Worm (Caenorhabditis elegans) whole organism, mixed stage, embryonic: ENCODE results near the gene F11C1.1.

ENCODE experiments used
- bed-3 ChIP-seq: fragments of 200-800 bp; sonication (Bioruptor generic); optimal IDR thresholded peaks from 3 replicates; lab custom pipeline; 2018; ENCODE audit warnings: mild to moderate bottlenecking, missing genetic modification characterization, moderate library complexity, missing compliant biosample characterization
- ceh-39 ChIP-seq: fragments of 150-350 bp; optimal IDR thresholded peaks from 2 replicates; lab custom pipeline; 2014; ENCODE audit warnings: missing biosample characterization, missing genetic modification characterization
- ceh-43 ChIP-seq: fragments of 200-800 bp; sonication (Bioruptor generic); optimal IDR thresholded peaks from 2 replicates; lab custom pipeline; 2018; ENCODE audit warnings: mild to moderate bottlenecking, missing genetic modification characterization, moderate library complexity, missing compliant biosample characterization
- ceh-83 ChIP-seq: fragments of 200-800 bp; sonication (Bioruptor generic); optimal IDR thresholded peaks from 2 replicates; lab custom pipeline; 2018; ENCODE audit warnings: mild to moderate bottlenecking, missing genetic modification characterization, missing compliant biosample characterization
- ces-1 ChIP-seq: fragments of 150-350 bp; optimal IDR thresholded peaks from 2 replicates; lab custom pipeline; 2014; ENCODE audit warnings: missing biosample characterization, missing genetic modification reagents, missing genetic modification characterization
- cnd-1 ChIP-seq: fragments of 200-800 bp; sonication (Bioruptor generic); optimal IDR thresholded peaks from 2 replicates; lab custom pipeline; 2018; ENCODE audit warnings: mild to moderate bottlenecking, missing genetic modification characterization, missing compliant biosample characterization
- drap-1 ChIP-seq: fragments of 200-800 bp; sonication (Bioruptor generic); optimal IDR thresholded peaks from 3 replicates; lab custom pipeline; 2018; ENCODE audit warnings: mild to moderate bottlenecking, missing genetic modification characterization, missing compliant biosample characterization
- elt-3 ChIP-seq: fragments of 150-350 bp; optimal IDR thresholded peaks from 2 replicates; lab custom pipeline; 2014; ENCODE audit warnings: missing biosample characterization, missing genetic modification characterization
- flh-1 ChIP-seq: fragments of 200-800 bp; sonication (Bioruptor generic); optimal IDR thresholded peaks from 2 replicates; lab custom pipeline; 2018; ENCODE audit warnings: mild to moderate bottlenecking, missing genetic modification characterization, moderate library complexity, missing compliant biosample characterization
- ham-2 ChIP-seq: fragments of 200-800 bp; sonication (Bioruptor generic); optimal IDR thresholded peaks from 2 replicates; lab custom pipeline; 2018; ENCODE audit warnings: mild to moderate bottlenecking, missing genetic modification characterization, missing compliant biosample characterization
- lin-13 ChIP-seq: fragments of 150-350 bp; optimal IDR thresholded peaks from 2 replicates; lab custom pipeline; 2014; ENCODE audit warnings: missing biosample characterization, missing genetic modification characterization
- lsy-2 ChIP-seq: fragments of 150-350 bp; optimal IDR thresholded peaks from 2 replicates; lab custom pipeline; 2014; ENCODE audit warnings: missing biosample characterization, missing genetic modification characterization
- mab-5 ChIP-seq: fragments of 150-350 bp; optimal IDR thresholded peaks from 2 replicates; lab custom pipeline; 2014; ENCODE audit warnings: missing biosample characterization, missing genetic modification characterization
- mep-1 ChIP-seq: fragments of 150-350 bp; optimal IDR thresholded peaks from 2 replicates; lab custom pipeline; 2017; ENCODE audit warnings: missing biosample characterization, missing genetic modification reagents, missing genetic modification characterization, inconsistent platforms
- mls-2 ChIP-seq: sonication (generic microtip); optimal IDR thresholded peaks from 2 replicates; lab custom pipeline; 2016; ENCODE audit warnings: mild to moderate bottlenecking, missing genetic modification characterization, moderate library complexity, missing compliant biosample characterization
- nhr-12 ChIP-seq: fragments of 150-350 bp; optimal IDR thresholded peaks from 2 replicates; lab custom pipeline; 2014; ENCODE audit warnings: missing biosample characterization, missing genetic modification characterization
- nhr-2 ChIP-seq: fragments of 150-350 bp; optimal IDR thresholded peaks from 2 replicates; lab custom pipeline; 2014; ENCODE audit warnings: missing biosample characterization, missing genetic modification characterization
- nhr-28 ChIP-seq: fragments of 150-350 bp; optimal IDR thresholded peaks from 2 replicates; lab custom pipeline; 2014; ENCODE audit warnings: missing biosample characterization, missing genetic modification characterization
- nhr-76 ChIP-seq: sonication (generic microtip); optimal IDR thresholded peaks from 2 replicates; lab custom pipeline; 2017; ENCODE audit warnings: missing biosample characterization, missing genetic modification characterization
- pha-4 ChIP-seq: fragments of 150-350 bp; optimal IDR thresholded peaks from 2 replicates; lab custom pipeline; 2018; ENCODE audit warnings: missing biosample characterization, missing genetic modification reagents, missing genetic modification characterization
- sem-2 ChIP-seq: fragments of 200-800 bp; sonication (Bioruptor generic); optimal IDR thresholded peaks from 2 replicates; lab custom pipeline; 2018; ENCODE audit warnings: mild to moderate bottlenecking, missing genetic modification characterization, missing compliant biosample characterization
- sptf-1 ChIP-seq: sonication (generic microtip); optimal IDR thresholded peaks from 2 replicates; lab custom pipeline; 2017; ENCODE audit warnings: mild to moderate bottlenecking, missing genetic modification characterization, moderate library complexity, missing compliant biosample characterization
- tbx-8 ChIP-seq: fragments of 200-800 bp; sonication (Bioruptor generic); optimal IDR thresholded peaks from 2 replicates; lab custom pipeline; 2018; ENCODE audit warnings: mild to moderate bottlenecking, missing genetic modification characterization, moderate library complexity, missing compliant biosample characterization
- unc-120 ChIP-seq: sonication (generic microtip); optimal IDR thresholded peaks from 2 replicates; lab custom pipeline; 2017; ENCODE audit warnings: missing genetic modification characterization, missing compliant biosample characterization; ENCODE audit not compliant: poor library complexity, severe bottlenecking
- unc-39 ChIP-seq: fragments of 150-350 bp; optimal IDR thresholded peaks from 2 replicates; lab custom pipeline; 2014; ENCODE audit warnings: missing biosample characterization, missing genetic modification characterization
- unc-62 ChIP-seq: fragments of 150-350 bp; optimal IDR thresholded peaks from 2 replicates; lab custom pipeline; 2014; ENCODE audit warnings: missing biosample characterization, missing genetic modification reagents, missing genetic modification characterization
- zip-8 ChIP-seq: fragments of 150-350 bp; optimal IDR thresholded peaks from 2 replicates; lab custom pipeline; 2014; ENCODE audit warnings: missing biosample characterization, missing genetic modification characterization
- ztf-11 ChIP-seq: fragments of 150-350 bp; optimal IDR thresholded peaks from 2 replicates; lab custom pipeline; 2014; ENCODE audit warnings: missing biosample characterization, missing genetic modification characterization

The F11C1.1 gene

DNA sequence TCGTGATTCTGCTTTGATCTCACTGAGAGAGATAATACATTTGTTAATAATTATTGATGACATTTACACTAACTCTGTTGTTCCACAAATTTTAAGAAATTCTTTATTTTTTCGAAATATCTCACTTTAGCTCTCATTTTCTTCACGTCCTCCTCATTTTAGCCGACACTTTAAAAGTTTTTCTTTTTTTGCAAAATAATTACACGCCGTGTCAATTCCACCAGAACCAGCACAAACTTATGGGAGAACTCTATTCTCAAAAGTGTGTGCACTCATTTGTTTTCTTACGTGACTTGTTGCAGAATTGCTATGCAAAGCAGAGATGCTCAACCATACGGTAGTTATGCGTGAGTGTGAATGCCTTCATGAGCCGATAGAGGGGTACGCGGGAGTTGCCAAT lies 25.2 kb downstream of the F11C1.1 start, which contains the start of gene frpr-2:
frpr-2 (plus strand) TSS at position 301 of the 400 bp plus-strand sequence.
- TF ChIP-seq mls-2 (tag; lab: Kevin White, UChicago) (no peak), nhr-12 (tag; lab: Kevin White, UChicago) (no peak), sem-2 (GFP tag; lab: Kevin White, UChicago) (no peak), unc-62 (GFP tag; lab: Kevin White, UChicago) (no peak), lin-13 (tag; lab: Kevin White, UChicago) (no peak), ztf-11 (tag; lab: Kevin White, UChicago) (no peak), ces-1 (no peak), unc-120 (tag; lab: Kevin White, UChicago) (no peak), ham-2 (no peak), bed-3 (GFP tag; lab: Kevin White, UChicago) (no peak), mep-1 (tag; lab: Kevin White, UChicago) (no peak)

DNA sequence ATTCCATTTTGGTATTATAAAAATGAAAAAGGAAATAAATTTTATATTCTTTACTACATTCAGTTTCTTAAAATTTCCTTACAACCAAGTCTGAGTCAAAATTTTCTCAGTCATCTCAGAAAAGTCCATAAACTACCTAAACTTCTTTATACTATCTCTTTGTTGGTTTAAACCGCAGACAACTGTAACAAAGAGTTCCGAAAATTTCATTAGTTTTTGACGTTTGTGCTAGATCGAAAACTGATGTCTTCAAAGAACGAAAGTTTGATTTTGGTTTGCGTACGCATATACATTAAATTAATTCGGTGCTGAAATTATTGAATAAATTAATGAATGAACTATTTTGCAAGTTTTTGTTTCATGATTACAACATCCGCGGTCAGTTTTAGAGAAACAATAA lies 31.5 kb downstream of the F11C1.1 start:
- TF ChIP-seq nhr-76 (tag; lab: Kevin White, UChicago) (no peak), nhr-2 (no peak), elt-3 (no peak), lsy-2 (tag; lab: Kevin White, UChicago) (no peak), sptf-1 (tag; lab: Kevin White, UChicago) (no peak), bed-3 (GFP tag; lab: Kevin White, UChicago) (no peak), lin-13 (tag; lab: Kevin White, UChicago) (no peak)

DNA sequence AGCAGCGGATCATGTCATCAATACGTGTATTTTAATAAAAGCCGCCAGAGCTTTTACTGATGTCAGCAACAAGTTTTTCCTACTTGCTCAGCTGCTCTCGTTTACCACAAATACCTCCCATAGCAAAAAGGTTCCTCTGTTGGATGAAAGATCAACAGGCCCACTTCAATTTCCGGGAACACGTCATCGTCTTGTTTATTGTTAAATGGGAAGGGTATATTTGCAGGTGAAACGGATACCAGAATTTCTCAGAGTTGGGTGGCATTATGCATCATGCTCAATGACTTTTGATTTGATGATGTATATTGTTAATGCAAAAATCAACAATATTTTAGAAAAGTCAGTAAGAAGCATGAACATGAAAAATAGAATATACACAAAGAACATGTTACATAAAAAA lies 39.2 kb downstream of the F11C1.1 start:
- no peak for TF ChIP-seq unc-39 (tag; lab: Kevin White, UChicago)
- TF ChIP-seq lsy-2 (tag; lab: Kevin White, UChicago) = no peak
- TF ChIP-seq ceh-43 (GFP tag; lab: Kevin White, UChicago) = no peak
- no peak for TF ChIP-seq ham-2
- no peak for TF ChIP-seq drap-1 (GFP tag; lab: Kevin White, UChicago)
- TF ChIP-seq tbx-8 = no peak
- no peak for TF ChIP-seq cnd-1 (tag; lab: Kevin White, UChicago)

DNA sequence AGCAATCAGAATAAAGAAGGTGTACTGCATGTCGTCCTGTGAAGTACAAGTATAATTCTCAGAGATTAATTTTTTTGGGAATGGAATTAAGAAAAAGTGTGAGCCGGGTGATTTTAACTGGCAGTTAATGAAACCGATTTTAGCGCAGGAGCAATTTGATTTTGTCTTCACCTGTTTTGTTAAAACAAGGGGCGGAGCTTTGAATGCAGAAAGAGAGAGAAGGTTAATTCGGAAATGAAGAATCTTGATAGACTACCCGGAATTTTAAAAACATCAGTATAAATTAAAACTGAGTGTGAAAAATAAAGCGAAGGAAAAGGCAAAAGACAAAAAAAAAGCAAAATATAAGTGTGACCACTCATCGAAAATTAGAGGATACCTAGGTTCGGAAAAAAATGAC lies 43.8 kb downstream of the F11C1.1 start, which contains the start of gene C05E7.3:
C05E7.3 (minus strand) TSS at position 101 of the 400 bp plus-strand sequence.
- TF ChIP-seq unc-62 (GFP tag; lab: Kevin White, UChicago) (no peak), cnd-1 (tag; lab: Kevin White, UChicago) (no peak), bed-3 (GFP tag; lab: Kevin White, UChicago) (no peak), lin-13 (tag; lab: Kevin White, UChicago) (no peak), mls-2 (tag; lab: Kevin White, UChicago) (no peak)

DNA sequence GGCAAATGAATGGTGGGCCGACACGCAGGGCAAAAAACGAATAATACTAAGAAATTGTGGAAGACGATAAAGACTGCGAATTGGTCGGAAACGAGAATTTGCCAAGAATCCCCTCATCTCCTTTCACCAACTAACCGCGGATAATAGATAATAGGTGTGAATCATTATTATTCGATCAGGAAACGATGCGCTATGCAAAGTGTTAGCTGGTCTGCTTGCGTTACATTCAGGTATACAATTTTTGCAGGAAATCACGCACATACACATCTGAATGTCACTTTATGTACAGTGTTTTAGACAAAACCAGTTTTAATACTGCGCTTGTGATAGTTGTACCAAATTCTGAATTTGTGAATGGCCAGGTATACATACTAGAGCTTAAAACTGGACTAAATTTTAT lies 45.7 kb downstream of the F11C1.1 start:
- TF ChIP-seq drap-1 (GFP tag; lab: Kevin White, UChicago) = no peak
- TF ChIP-seq mep-1 (tag; lab: Kevin White, UChicago) = no peak
- no peak for TF ChIP-seq ceh-39 (tag; lab: Kevin White, UChicago)

DNA sequence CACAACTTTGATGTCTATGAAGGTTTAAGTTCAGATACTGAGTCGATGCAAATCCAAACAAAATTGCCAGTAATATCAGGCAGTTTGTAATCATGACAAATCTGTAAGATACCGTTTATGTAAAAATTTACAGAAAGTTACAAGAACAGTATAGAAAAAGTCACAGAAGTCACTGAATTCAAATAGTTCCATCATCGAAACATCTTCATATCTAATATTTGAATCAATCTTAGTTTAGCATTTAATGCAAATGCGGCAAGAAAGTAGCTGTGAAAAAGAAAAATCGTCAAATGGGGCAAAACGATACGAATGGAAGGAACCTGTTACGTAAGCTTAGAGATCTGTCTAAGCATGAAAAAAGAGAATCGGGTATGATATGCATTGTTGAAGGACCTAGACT lies 47.2 kb downstream of the F11C1.1 start, which contains the start of gene gmap-2:
gmap-2 (minus strand) TSS at position 101 of the 400 bp plus-strand sequence.
- TF ChIP-seq pha-4 (tag; lab: Kevin White, UChicago) = no peak
- no peak for TF ChIP-seq mab-5 (tag; lab: Kevin White, UChicago)
- TF ChIP-seq lsy-2 (tag; lab: Kevin White, UChicago) = no peak
- no peak for TF ChIP-seq nhr-76 (tag; lab: Kevin White, UChicago)
- TF ChIP-seq mep-1 (tag; lab: Kevin White, UChicago) = no peak
- no peak for TF ChIP-seq ceh-39 (tag; lab: Kevin White, UChicago)
- TF ChIP-seq drap-1 (GFP tag; lab: Kevin White, UChicago) = no peak
- TF ChIP-seq bed-3 (GFP tag; lab: Kevin White, UChicago) = no peak
- no peak for TF ChIP-seq ceh-43 (GFP tag; lab: Kevin White, UChicago)
- TF ChIP-seq unc-62 (GFP tag; lab: Kevin White, UChicago) = no peak
- TF ChIP-seq flh-1 (GFP tag; lab: Kevin White, UChicago) = no peak
- no peak for TF ChIP-seq elt-3
- TF ChIP-seq zip-8 (tag; lab: Kevin White, UChicago) = no peak
- TF ChIP-seq nhr-28 = no peak
- TF ChIP-seq unc-120 (tag; lab: Kevin White, UChicago) = no peak
- no peak for TF ChIP-seq ceh-83 (GFP tag; lab: Kevin White, UChicago)
